Fruit fly (Drosophila melanogaster) whole organism: Measurements from ENCODE around the gene CG10657.

ENCODE experiments used
- psq ChIP-seq: fragments of >200 bp; optimal IDR thresholded peaks from 2 replicates; lab custom pipeline; 2017
- usp ChIP-seq: fragments of >200 bp; optimal IDR thresholded peaks from 2 replicates; lab custom pipeline; 2017; ENCODE audit warnings: missing biosample characterization, missing genetic modification characterization, mixed read lengths

DNA sequence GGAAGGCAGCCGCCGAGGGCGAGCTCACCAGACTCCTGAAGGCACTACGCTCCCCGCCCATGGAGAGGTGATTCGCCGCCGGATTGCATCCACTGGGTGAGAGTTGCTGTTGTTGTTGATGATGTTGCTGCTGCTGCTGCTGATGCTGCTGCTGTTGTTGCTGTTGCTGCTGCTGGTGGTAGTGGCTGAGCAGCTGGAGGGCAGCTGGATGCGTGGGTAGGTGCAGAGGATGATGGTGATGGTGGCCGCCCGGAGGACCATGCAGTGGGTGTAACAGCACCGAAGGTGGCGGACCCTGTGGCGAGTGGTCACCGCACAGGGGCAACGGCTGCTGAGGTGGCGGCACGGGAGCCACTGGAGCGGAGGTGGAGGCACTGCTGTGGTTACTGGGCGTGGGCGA lies 33.4 kb downstream of the CG10657 start:
- no peak for TF ChIP-seq psq (lab: Kevin White, UChicago)
- TF ChIP-seq usp (GFP tag; lab: Kevin White, UChicago), result no peak
